Worm (Caenorhabditis elegans) whole organism, L1 larva: ENCODE data around the gene srw-103.
A peak's percentile ranks its signal among the peaks of the same experiment; 100 is the strongest.

Experiments used
- C16A3.4 ChIP-seq: fragments of 150-350 bp; optimal IDR thresholded peaks from 2 replicates; lab custom pipeline; 2014; ENCODE audit warnings: missing biosample characterization, missing genetic modification characterization
- C34B4.2 ChIP-seq: sonication (generic microtip); optimal IDR thresholded peaks from 2 replicates; lab custom pipeline; 2017; ENCODE audit warnings: mild to moderate bottlenecking, missing genetic modification characterization, missing compliant biosample characterization
- alr-1 ChIP-seq: fragments of 200-800 bp; sonication (Bioruptor generic); optimal IDR thresholded peaks from 2 replicates; lab custom pipeline; 2018; ENCODE audit warnings: borderline replicate concordance, mild to moderate bottlenecking, missing genetic modification characterization, missing compliant biosample characterization
- aly-2 ChIP-seq: fragments of 150-350 bp; optimal IDR thresholded peaks from 2 replicates; lab custom pipeline; 2014; ENCODE audit warnings: missing biosample characterization, missing genetic modification characterization
- ama-1 ChIP-seq: fragments of 150-350 bp; optimal IDR thresholded peaks from 2 replicates; lab custom pipeline; 2014
- ceh-8 ChIP-seq: fragments of 200-800 bp; sonication (Bioruptor generic); optimal IDR thresholded peaks from 2 replicates; lab custom pipeline; 2018; ENCODE audit warnings: mild to moderate bottlenecking, missing genetic modification characterization, moderate library complexity, missing compliant biosample characterization
- ceh-88 ChIP-seq: fragments of 200-800 bp; sonication (Bioruptor generic); IDR thresholded peaks from 2 replicates; pipeline ENCODE4 v1.3.6; 2022; ENCODE audit warnings: missing genetic modification characterization, missing compliant biosample characterization
- ceh-90 ChIP-seq: sonication (generic microtip); optimal IDR thresholded peaks from 2 replicates; lab custom pipeline; 2016; ENCODE audit warnings: missing genetic modification characterization, missing compliant biosample characterization
- dpl-1 ChIP-seq, 3 experiments: fragments of 150-350 bp in 2 of 3; sonication (generic microtip) in 1 of 3; optimal IDR thresholded peaks; 2 replicates each; lab custom pipeline; 2014 to 2017; ENCODE audit warnings: missing biosample characterization in 3 of 3, missing genetic modification characterization in 3 of 3, missing genetic modification reagents in 3 of 3
- egl-13 ChIP-seq: sonication (generic microtip); optimal IDR thresholded peaks from 2 replicates; lab custom pipeline; 2016; ENCODE audit warnings: missing genotype, missing genetic modification reagents, missing genetic modification characterization, missing compliant biosample characterization
- elt-3 ChIP-seq, 6 experiments: fragments of 150-350 bp in 1 of 6; sonication (generic microtip); optimal IDR thresholded peaks; 2 replicates each; lab custom pipeline; 2017 to 2018; ENCODE audit warnings: missing biosample characterization in 6 of 6, missing genetic modification characterization in 6 of 6, inconsistent platforms in 1 of 6
- ets-5 ChIP-seq: fragments of 200-800 bp; sonication (Bioruptor generic); IDR thresholded peaks from 2 replicates; pipeline ENCODE4 v1.3.6; 2022; ENCODE audit warnings: missing genetic modification characterization, missing compliant biosample characterization
- fkh-8 ChIP-seq: sonication (generic microtip); optimal IDR thresholded peaks from 2 replicates; lab custom pipeline; 2016; ENCODE audit warnings: mild to moderate bottlenecking, missing genetic modification characterization, missing compliant biosample characterization
- grh-1 ChIP-seq: fragments of 200-800 bp; sonication (Bioruptor generic); IDR thresholded peaks from 2 replicates; pipeline ENCODE4 v1.3.6; 2022; ENCODE audit warnings: missing genetic modification reagents, missing genetic modification characterization, missing compliant biosample characterization
- hlh-17 ChIP-seq: fragments of 200-800 bp; sonication (Bioruptor generic); optimal IDR thresholded peaks from 2 replicates; lab custom pipeline; 2018; ENCODE audit warnings: missing genetic modification characterization, mild to moderate bottlenecking, missing compliant biosample characterization, moderate library complexity, borderline replicate concordance
- hlh-4 ChIP-seq: sonication (generic microtip); optimal IDR thresholded peaks from 2 replicates; lab custom pipeline; 2016; ENCODE audit warnings: mild to moderate bottlenecking, missing genetic modification characterization, missing compliant biosample characterization
- irx-1 ChIP-seq: sonication (generic microtip); optimal IDR thresholded peaks from 2 replicates; lab custom pipeline; 2016; ENCODE audit warnings: missing genetic modification characterization, missing compliant biosample characterization
- isw-1 ChIP-seq: fragments of 200-800 bp; sonication (Bioruptor generic); IDR thresholded peaks from 2 replicates; pipeline ENCODE4 v1.3.6; 2022; ENCODE audit warnings: missing genetic modification characterization, missing compliant biosample characterization
- jun-1 ChIP-seq: fragments of 150-350 bp; optimal IDR thresholded peaks from 2 replicates; lab custom pipeline; 2014; ENCODE audit warnings: missing biosample characterization, missing genetic modification reagents, missing genetic modification characterization
- lin-15B ChIP-seq: fragments of 150-350 bp; sonication (generic microtip); optimal IDR thresholded peaks from 3 replicates; lab custom pipeline; 2014; ENCODE audit warnings: missing biosample characterization, missing genetic modification characterization
- lir-3 ChIP-seq: sonication (generic microtip); optimal IDR thresholded peaks from 2 replicates; lab custom pipeline; 2016; ENCODE audit warnings: mild to moderate bottlenecking, missing genetic modification characterization, moderate library complexity, missing compliant biosample characterization; ENCODE audit not compliant: poor library complexity
- mab-9 ChIP-seq: fragments of 200-800 bp; sonication (Bioruptor generic); IDR thresholded peaks from 2 replicates; pipeline ENCODE4 v1.3.6; 2022; ENCODE audit warnings: missing genetic modification reagents, missing genetic modification characterization, missing compliant biosample characterization
- mdl-1 ChIP-seq, 2 experiments: fragments of 150-350 bp; optimal IDR thresholded peaks; 2 replicates each; lab custom pipeline; 2014 to 2017; ENCODE audit warnings: missing biosample characterization in 2 of 2, missing genetic modification characterization in 2 of 2, inconsistent platforms in 1 of 2
- mef-2 ChIP-seq: fragments of 150-350 bp; optimal IDR thresholded peaks from 2 replicates; lab custom pipeline; 2014; ENCODE audit warnings: missing biosample characterization, missing genetic modification characterization
- nhr-11 ChIP-seq: fragments of 150-350 bp; optimal IDR thresholded peaks from 2 replicates; lab custom pipeline; 2014; ENCODE audit warnings: missing biosample characterization, missing genetic modification characterization
- nhr-19 ChIP-seq: fragments of 200-800 bp; sonication (Bioruptor generic); conservative IDR thresholded peaks from 2 replicates; pipeline ENCODE4 v1.3.6; 2022; ENCODE audit warnings: missing genetic modification characterization, missing compliant biosample characterization
- nhr-20 ChIP-seq: sonication (generic microtip); optimal IDR thresholded peaks from 2 replicates; lab custom pipeline; 2016; ENCODE audit warnings: mild to moderate bottlenecking, missing genetic modification characterization, missing compliant biosample characterization
- nhr-28 ChIP-seq: fragments of 150-350 bp; optimal IDR thresholded peaks from 2 replicates; lab custom pipeline; 2014; ENCODE audit warnings: missing biosample characterization, missing genetic modification characterization
- nhr-47 ChIP-seq: sonication (generic microtip); optimal IDR thresholded peaks from 2 replicates; lab custom pipeline; 2016; ENCODE audit warnings: mild to moderate bottlenecking, missing genetic modification characterization, moderate library complexity, missing compliant biosample characterization
- nhr-71 ChIP-seq: sonication (generic microtip); optimal IDR thresholded peaks from 2 replicates; lab custom pipeline; 2016; ENCODE audit warnings: mild to moderate bottlenecking, missing genetic modification characterization, moderate library complexity, missing compliant biosample characterization
- nhr-90 ChIP-seq: sonication (generic microtip); optimal IDR thresholded peaks from 2 replicates; lab custom pipeline; 2016; ENCODE audit warnings: mild to moderate bottlenecking, missing genetic modification characterization, missing compliant biosample characterization; ENCODE audit not compliant: poor library complexity
- pax-3 ChIP-seq: fragments of 200-800 bp; sonication (Bioruptor generic); optimal IDR thresholded peaks from 2 replicates; lab custom pipeline; 2018; ENCODE audit warnings: mild to moderate bottlenecking, missing genetic modification characterization, moderate library complexity, missing compliant biosample characterization
- skn-1 ChIP-seq: fragments of 150-350 bp; optimal IDR thresholded peaks from 2 replicates; lab custom pipeline; 2014; ENCODE audit warnings: missing biosample characterization, missing genetic modification characterization
- sptf-1 ChIP-seq: fragments of 150-350 bp; optimal IDR thresholded peaks from 2 replicates; lab custom pipeline; 2014; ENCODE audit warnings: missing biosample characterization, missing genetic modification characterization
- sup-37 ChIP-seq: fragments of 200-800 bp; sonication (Bioruptor generic); optimal IDR thresholded peaks from 2 replicates; lab custom pipeline; 2018; ENCODE audit warnings: mild to moderate bottlenecking, missing genetic modification characterization, missing compliant biosample characterization
- swsn-7 ChIP-seq: sonication (generic microtip); optimal IDR thresholded peaks from 2 replicates; lab custom pipeline; 2016; ENCODE audit warnings: missing genetic modification characterization, missing compliant biosample characterization
- unc-130 ChIP-seq: fragments of 150-350 bp; optimal IDR thresholded peaks from 2 replicates; lab custom pipeline; 2017; ENCODE audit warnings: missing biosample characterization, missing genetic modification characterization, inconsistent platforms
- unc-86 ChIP-seq: sonication (generic microtip); optimal IDR thresholded peaks from 2 replicates; lab custom pipeline; 2016; ENCODE audit warnings: missing genetic modification characterization, missing compliant biosample characterization
- unc-98 ChIP-seq: fragments of 200-800 bp; sonication (Bioruptor generic); IDR thresholded peaks from 2 replicates; pipeline ENCODE4 v1.3.6; 2022; ENCODE audit warnings: missing genetic modification characterization, missing compliant biosample characterization
- xbp-1 ChIP-seq: sonication (generic microtip); optimal IDR thresholded peaks from 2 replicates; lab custom pipeline; 2016; ENCODE audit warnings: missing genetic modification characterization, missing compliant biosample characterization
- zag-1 ChIP-seq: fragments of 150-350 bp; optimal IDR thresholded peaks from 2 replicates; lab custom pipeline; 2014; ENCODE audit warnings: missing biosample characterization, missing genetic modification characterization
- ztf-4 ChIP-seq: fragments of 150-350 bp; optimal IDR thresholded peaks from 2 replicates; lab custom pipeline; 2014; ENCODE audit warnings: missing biosample characterization, missing genetic modification characterization

srw-103 gene

DNA sequence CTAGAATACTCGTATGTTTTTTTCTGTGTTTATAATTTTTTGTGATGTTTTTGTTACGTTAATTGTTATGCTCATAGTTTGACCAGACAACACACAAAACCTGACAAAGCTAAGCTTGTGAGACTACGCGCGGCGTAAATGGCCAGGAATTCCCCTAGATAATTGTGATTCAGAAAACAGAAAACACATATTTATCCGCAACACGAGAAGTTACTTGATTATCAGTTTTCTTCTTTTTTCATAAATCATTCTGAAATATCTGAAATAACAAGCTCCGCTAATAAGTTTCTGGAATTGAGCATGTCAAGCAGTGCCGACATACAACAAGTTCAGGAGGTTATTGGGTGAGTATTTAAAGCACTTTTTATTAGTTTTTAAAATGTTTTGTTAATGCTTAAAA, 6.1 kb upstream of the srw-103 start, which contains the start of gene srw-100:
Gene srw-100, plus strand, starts transcription at position 301 of the 400 bp plus-strand sequence.
- no peak for TF ChIP-seq lir-3
- TF ChIP-seq swsn-7 (tag; lab: Kevin White, UChicago), result no peak
- no peak for TF ChIP-seq ceh-8 (GFP tag; lab: Kevin White, UChicago)
- no peak for TF ChIP-seq hlh-17 (GFP tag; lab: Kevin White, UChicago)

DNA sequence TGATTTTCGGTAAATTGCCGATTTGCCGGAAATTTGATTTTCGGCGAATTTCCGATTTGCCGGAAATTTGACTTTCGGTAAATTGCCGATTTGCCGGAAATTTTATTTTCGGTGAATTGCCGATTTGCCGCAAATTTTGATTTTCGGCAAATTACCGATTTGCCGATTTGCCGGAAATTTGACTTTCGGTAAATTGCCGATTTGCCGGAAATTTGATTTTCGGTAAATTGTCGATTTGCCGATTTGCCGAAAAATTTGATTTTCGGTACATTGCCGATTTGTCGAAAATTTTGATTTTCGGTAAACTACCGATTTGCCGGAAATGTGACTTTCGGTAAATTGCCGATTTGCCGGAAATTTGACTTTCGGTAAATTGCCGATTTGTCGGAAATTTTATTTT, 3.2 kb upstream of the srw-103 start:
- TF ChIP-seq grh-1 (0 out of 2 replicates have a peak, but pooled peaks have one; percentile 18), ceh-88 (GFP tag; lab: Robert Waterston, UW) (peak; percentile 20; the same call in 1 of the 2 replicates), mab-9 (GFP tag; lab: Robert Waterston, UW) (peak; percentile 58; the same call in 1 of the 2 replicates), unc-98 (GFP tag; lab: Robert Waterston, UW) (peak; percentile 44; the same call in 1 of the 2 replicates), ets-5 (GFP tag; lab: Robert Waterston, UW) (0 out of 2 replicates have a peak, but pooled peaks have one; percentile 17)

DNA sequence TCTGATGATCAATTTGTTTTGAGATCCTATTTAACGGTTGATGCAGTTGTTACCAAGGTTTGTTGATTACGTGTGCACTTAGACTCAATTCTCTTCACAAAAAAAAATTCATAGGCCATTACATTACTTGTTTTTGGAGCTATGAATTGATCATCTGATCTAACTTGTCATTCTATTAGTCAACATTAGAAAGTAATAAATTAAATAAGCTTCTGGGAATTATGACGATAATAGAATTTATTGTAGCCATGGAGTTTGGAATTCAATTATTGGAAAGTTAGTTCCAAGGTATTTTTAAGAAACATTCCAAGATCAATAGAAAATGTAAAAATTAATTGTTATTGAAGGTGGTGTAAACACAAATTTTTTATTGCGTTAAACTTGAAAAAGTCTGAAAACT, 1.2 kb downstream of the srw-103 start:
- TF ChIP-seq nhr-71 (tag; lab: Kevin White, UChicago) (peak; percentile 52), ceh-8 (GFP tag; lab: Kevin White, UChicago) (peak; percentile 68), C34B4.2 (no peak), lin-15B (no peak), hlh-4 (tag; lab: Kevin White, UChicago) (no peak), lir-3 (no peak), unc-130 (tag; lab: Kevin White, UChicago) (no peak), fkh-8 (tag; lab: Kevin White, UChicago) (peak; percentile 60), nhr-11 (tag; lab: Kevin White, UChicago) (peak; percentile 13), zag-1 (tag; lab: Kevin White, UChicago) (no peak)
- TF ChIP-seq, all 84 proteins: peak for 4

DNA sequence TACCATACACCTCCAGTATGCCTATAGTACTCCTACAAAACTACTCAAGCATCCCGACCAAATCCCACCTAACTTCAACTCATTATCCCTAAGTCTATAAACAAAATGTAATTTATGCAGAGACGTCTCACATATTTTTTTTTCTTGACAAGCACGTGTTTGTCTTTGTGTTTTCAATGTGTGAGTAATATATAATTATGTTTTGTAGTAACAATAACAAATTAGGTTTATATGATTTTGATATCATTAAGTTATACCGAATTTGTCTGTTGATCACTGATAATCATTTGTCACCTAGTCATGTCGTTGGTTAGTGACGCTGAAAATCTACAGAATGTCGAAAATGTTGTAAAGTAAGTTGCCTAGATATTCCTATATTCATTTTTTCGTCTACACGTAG, 2.9 kb downstream of the srw-103 start, which contains the start of gene srw-102:
Gene srw-102, plus strand, starts transcription at position 301 of the 400 bp plus-strand sequence.
- TF ChIP-seq nhr-47 (tag; lab: Kevin White, UChicago) (peak; percentile 21), ceh-8 (GFP tag; lab: Kevin White, UChicago) (peak; percentile 81), ceh-90 (tag; lab: Kevin White, UChicago) (no peak), nhr-20 (tag; lab: Kevin White, UChicago) (no peak), alr-1 (tag; lab: Kevin White, UChicago) (no peak)
- TF ChIP-seq, all 84 proteins: peak for 2

DNA sequence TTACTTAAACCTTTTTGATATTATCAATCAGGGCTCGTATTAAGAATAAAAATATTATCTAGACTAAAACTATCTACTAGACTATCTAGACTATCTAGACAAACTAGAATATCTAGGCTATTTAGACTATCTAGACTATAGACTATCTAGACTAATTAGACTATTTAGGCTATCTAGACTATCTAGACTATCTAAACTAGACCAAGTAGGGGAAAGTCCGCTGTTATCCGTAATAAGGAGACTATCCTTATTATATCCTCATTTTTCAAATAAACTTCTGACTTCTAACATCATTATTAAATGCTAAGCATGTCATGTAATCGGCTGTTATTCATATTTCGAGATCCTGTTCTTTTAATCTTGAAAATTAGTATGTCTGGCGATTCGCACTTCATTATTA, 5.0 kb downstream of the srw-103 start, which contains the start of gene srw-101:
Gene srw-101, plus strand, starts transcription at position 301 of the 400 bp plus-strand sequence.
- TF ChIP-seq pax-3 (tag; lab: Kevin White, UChicago) (no peak), egl-13 (no peak), mab-9 (GFP tag; lab: Robert Waterston, UW) (no peak), xbp-1 (no peak), elt-3 (tag; optimal IDR thresholded peaks at IDR 0.05; lab: Kevin White, UChicago) (no peak), mef-2 (no peak), nhr-90 (no peak)

DNA sequence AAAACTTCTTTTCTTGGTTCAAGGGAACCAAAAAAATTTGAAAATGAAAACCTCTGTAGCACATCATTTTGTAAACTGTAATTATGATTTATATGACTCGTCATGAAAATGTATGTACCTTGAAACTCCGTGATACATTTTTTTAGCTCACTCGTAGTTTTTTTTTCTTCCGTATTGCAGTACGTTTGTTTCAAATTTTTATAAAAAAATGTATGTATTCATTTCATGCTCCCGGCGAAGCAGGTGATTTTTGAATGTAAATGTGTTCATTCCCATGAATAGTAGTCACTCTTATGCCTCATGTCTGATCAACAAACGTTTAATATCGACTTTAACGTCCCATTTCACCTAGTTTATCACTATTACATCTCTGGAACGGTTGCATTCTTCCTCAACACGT, 8.4 kb downstream of the srw-103 start, which contains the start of gene sri-27:
Gene sri-27, plus strand, starts transcription at position 301 of the 400 bp plus-strand sequence.
- TF ChIP-seq jun-1 (no peak), mdl-1 (tag; optimal IDR thresholded peaks at IDR 0.05; lab: Kevin White, UChicago) (no peak), sup-37 (no peak), C16A3.4 (tag; lab: Kevin White, UChicago) (no peak), nhr-19 (GFP tag; lab: Robert Waterston, UW) (no peak), unc-86 (tag; lab: Kevin White, UChicago) (no peak), ztf-4 (tag; lab: Kevin White, UChicago) (no peak), nhr-28 (tag; lab: Kevin White, UChicago) (no peak), aly-2 (tag; lab: Kevin White, UChicago) (no peak), isw-1 (GFP tag; lab: Robert Waterston, UW) (no peak), unc-98 (GFP tag; lab: Robert Waterston, UW) (no peak), dpl-1 (GFP tag; optimal IDR thresholded peaks at IDR 0.05; lab: Kevin White, UChicago) (no peak), irx-1 (no peak), sptf-1 (tag; lab: Kevin White, UChicago) (no peak), ceh-88 (GFP tag; lab: Robert Waterston, UW) (no peak), ama-1 (no peak), skn-1 (no peak)
